Fruit fly (Drosophila melanogaster) whole organism, pupa: ENCODE data around the gene CG34436.

ENCODE experiments used
- CG10348 ChIP-seq: fragments of 200-800 bp; sonication (Bioruptor generic); IDR thresholded peaks from 2 replicates; pipeline ENCODE4 v1.3.6; 2022; ENCODE audit warnings: missing biosample characterization, missing genetic modification characterization
- CG14655 ChIP-seq: fragments of 200-800 bp; sonication (Bioruptor generic); optimal IDR thresholded peaks from 3 replicates; lab custom pipeline; 2017; ENCODE audit warnings: mild to moderate bottlenecking, missing biosample characterization, missing genetic modification reagents, missing genetic modification characterization
- CG32121 ChIP-seq: fragments of 200-800 bp; sonication (Bioruptor generic); IDR thresholded peaks from 2 replicates; pipeline ENCODE4 v1.3.6; 2022; ENCODE audit warnings: missing biosample characterization, missing genetic modification characterization
- CG8159 ChIP-seq: fragments of 200-800 bp; sonication (Bioruptor generic); optimal IDR thresholded peaks from 3 replicates; lab custom pipeline; 2018; ENCODE audit warnings: missing biosample characterization, mild to moderate bottlenecking, missing genetic modification characterization, moderate library complexity
- D1 ChIP-seq: fragments of 200-800 bp; sonication (Bioruptor generic); optimal IDR thresholded peaks from 2 replicates; lab custom pipeline; 2018; ENCODE audit warnings: missing biosample characterization, mild to moderate bottlenecking, missing genetic modification characterization, moderate library complexity
- EcR ChIP-seq: fragments of 200-800 bp; sonication (Bioruptor generic); optimal IDR thresholded peaks from 3 replicates; lab custom pipeline; 2019; ENCODE audit warnings: missing biosample characterization, missing genetic modification characterization, mild to moderate bottlenecking, moderate library complexity, missing genetic modification reagents
- Ets98B ChIP-seq: fragments of 200-800 bp; sonication (Bioruptor generic); IDR thresholded peaks from 2 replicates; pipeline ENCODE4 v1.3.6; 2022; ENCODE audit warnings: missing biosample characterization, missing genetic modification characterization
- Pif1A ChIP-seq: fragments of 200-800 bp; sonication (Bioruptor generic); optimal IDR thresholded peaks from 3 replicates; lab custom pipeline; 2016; ENCODE audit warnings: missing biosample characterization, missing genetic modification characterization
- Pif1B ChIP-seq: fragments of 200-800 bp; sonication (Bioruptor generic); optimal IDR thresholded peaks from 3 replicates; lab custom pipeline; 2016; ENCODE audit warnings: missing biosample characterization, missing genetic modification characterization
- Snoo ChIP-seq: fragments of 200-800 bp; sonication (Bioruptor generic); optimal IDR thresholded peaks from 3 replicates; lab custom pipeline; 2017; ENCODE audit warnings: missing biosample characterization, mild to moderate bottlenecking, missing genetic modification characterization, inconsistent platforms

- TF ChIP-seq CG14655 (GFP tag; lab: Kevin White, UChicago) (no peak), Pif1A (GFP tag; lab: Kevin White, UChicago) (no peak), Pif1B (no peak), Snoo (no peak), Ets98B (no peak), CG32121 (GFP tag; lab: Robert Waterston, UW) (no peak), EcR (GFP tag; lab: Kevin White, UChicago) (peak; percentile 16), CG10348 (GFP tag; lab: Robert Waterston, UW) (no peak), D1 (tag; lab: Kevin White, UChicago) (no peak), CG8159 (tag; lab: Kevin White, UChicago) (no peak)
These were observed 43.0 kb downstream of the CG34436 start for dm6 chr3R:28325415-28325814.
